Worm (Caenorhabditis elegans): Measurements from ENCODE around the gene T13C5.9.
A peak's percentile ranks its signal among the peaks of the same experiment; 100 is the strongest.

The T13C5.9 gene

DNA sequence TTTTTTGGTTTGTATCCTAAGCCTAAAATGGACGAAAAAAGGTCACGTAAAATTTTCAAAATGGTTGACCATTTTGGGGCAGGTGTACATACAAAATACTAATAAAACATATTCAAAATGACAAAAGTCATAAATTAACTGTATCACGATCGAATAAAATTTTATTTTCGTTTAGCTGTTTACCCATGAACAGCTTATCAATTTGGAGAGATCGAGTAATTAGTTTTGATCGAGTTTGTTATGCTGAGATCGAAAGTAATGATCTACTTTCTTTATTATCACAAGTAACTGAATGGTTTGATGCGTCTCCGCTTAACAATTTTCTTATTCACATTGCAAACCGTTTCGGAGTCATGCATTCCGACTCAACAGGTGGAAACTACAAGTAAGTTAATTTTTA is 2.2 kb upstream of the T13C5.9 start, which contains the start of gene T13C5.10:
T13C5.10 (plus strand) TSS at position 301 of the 400 bp plus-strand sequence.
- TF ChIP-seq madf-6 (GFP tag; IDR thresholded peaks at IDR 0.05) (no peak), attf-3 (GFP tag; conservative IDR thresholded peaks at IDR 0.05) (no peak), nhr-27 (tag; optimal IDR thresholded peaks at IDR 0.05) (no peak), lin-54 (GFP tag; optimal IDR thresholded peaks at IDR 0.05) (no peak), C06A6.2 (GFP tag; conservative IDR thresholded peaks at IDR 0.05) (no peak)

- TF ChIP-seq zim-3 (tag; optimal IDR thresholded peaks at IDR 0.05): no peak
Measured at ce11 chrX:6194191-6194724, 4.2 kb downstream of the T13C5.9 start, which contains the start of gene ceh-54. TSS of gene ceh-54 (minus strand) at chrX:6194241.

DNA sequence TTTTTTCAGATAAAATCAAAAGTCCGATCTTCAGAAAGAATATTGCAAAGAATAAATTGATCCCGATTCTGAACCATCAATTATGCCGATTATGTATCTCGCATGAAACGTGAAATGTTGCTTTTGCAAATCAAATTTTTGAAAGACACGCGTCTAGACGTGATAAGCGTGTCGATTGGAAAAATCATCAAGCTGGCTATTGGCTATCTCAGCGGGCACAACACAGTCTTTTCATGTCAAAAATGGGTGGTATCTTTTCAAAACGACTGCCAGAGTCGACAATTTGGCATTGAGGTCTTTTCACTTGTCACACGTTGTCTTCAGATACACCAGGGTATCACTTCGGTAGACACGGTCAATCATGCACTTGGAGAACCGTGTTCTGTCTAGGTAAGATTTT is 6.6 kb downstream of the T13C5.9 start, which contains the start of gene daf-9:
daf-9 (plus strand) TSS at position 301 of the 400 bp plus-strand sequence.
- TF ChIP-seq die-1 (tag; optimal IDR thresholded peaks at IDR 0.05): no peak
- no peak for TF ChIP-seq nfya-2 (GFP tag; IDR thresholded peaks at IDR 0.05)
- no peak for TF ChIP-seq ccch-3 (GFP tag; optimal IDR thresholded peaks at IDR 0.05)
- no peak for TF ChIP-seq hlh-12 (tag; optimal IDR thresholded peaks at IDR 0.05)
- no peak for TF ChIP-seq aptf-3 (GFP tag; IDR thresholded peaks at IDR 0.05)
- TF ChIP-seq egrh-3 (GFP tag; IDR thresholded peaks at IDR 0.05): no peak
- no peak for TF ChIP-seq nhr-120 (GFP tag; IDR thresholded peaks at IDR 0.05)
- TF ChIP-seq ceh-100 (GFP tag; IDR thresholded peaks at IDR 0.05): no peak
- no peak for TF ChIP-seq nfyb-1 (GFP tag; IDR thresholded peaks at IDR 0.05)
- no peak for TF ChIP-seq F10E7.11 (tag; optimal IDR thresholded peaks at IDR 0.05)
- no peak for TF ChIP-seq ceh-58 (GFP tag; IDR thresholded peaks at IDR 0.05)
- TF ChIP-seq mxl-1 (tag; optimal IDR thresholded peaks at IDR 0.05): no peak
- no peak for TF ChIP-seq aptf-2 (GFP tag; conservative IDR thresholded peaks at IDR 0.05)
- no peak for TF ChIP-seq zfh-2 (GFP tag; conservative IDR thresholded peaks at IDR 0.05)

- no peak for TF ChIP-seq T26A5.8 (tag; optimal IDR thresholded peaks at IDR 0.05)
- TF ChIP-seq F52B5.7 (tag; optimal IDR thresholded peaks at IDR 0.05): no peak
- TF ChIP-seq chd-7 (tag; optimal IDR thresholded peaks at IDR 0.05): peak; percentile 29
- TF ChIP-seq snpc-3.4 (tag; optimal IDR thresholded peaks at IDR 0.05): no peak
- no peak for TF ChIP-seq lir-1 (GFP tag; conservative IDR thresholded peaks at IDR 0.05)
- TF ChIP-seq snpc-1.1 (tag; optimal IDR thresholded peaks at IDR 0.05; ENCODE audit: insufficient read depth): no peak
- no peak for TF ChIP-seq egl-44 (GFP tag; IDR thresholded peaks at IDR 0.05)
- 0 out of 2 replicates have a peak, but pooled peaks have one; percentile 45 for TF ChIP-seq lin-26 (GFP tag; IDR thresholded peaks at IDR 0.05)
- no peak for TF ChIP-seq B0019.2 (GFP tag; conservative IDR thresholded peaks at IDR 0.05)
- TF ChIP-seq him-1 (tag; optimal IDR thresholded peaks at IDR 0.05): no peak
- TF ChIP-seq nhr-80 (tag; optimal IDR thresholded peaks at IDR 0.05): no peak
- no peak for TF ChIP-seq zim-3 (tag; optimal IDR thresholded peaks at IDR 0.05)
- no peak for TF ChIP-seq lin-40 (tag; optimal IDR thresholded peaks at IDR 0.05)
- TF ChIP-seq zfh-2 (GFP tag; conservative IDR thresholded peaks at IDR 0.05): no peak
- TF ChIP-seq F49E8.2 (tag; optimal IDR thresholded peaks at IDR 0.05; ENCODE audit: insufficient read depth): no peak
- TF ChIP-seq F23B12.7 (tag; optimal IDR thresholded peaks at IDR 0.05; ENCODE audit: insufficient read depth): no peak
- peak; percentile 3 for TF ChIP-seq ztf-26 (tag; optimal IDR thresholded peaks at IDR 0.05)
- no peak for TF ChIP-seq madf-8 (GFP tag; conservative IDR thresholded peaks at IDR 0.05)
- TF ChIP-seq xnd-1 (tag; optimal IDR thresholded peaks at IDR 0.05): no peak
- TF ChIP-seq fkh-3 (tag; optimal IDR thresholded peaks at IDR 0.05): no peak
- no peak for TF ChIP-seq Y53F4B.3 (GFP tag; IDR thresholded peaks at IDR 0.05)
- no peak for TF ChIP-seq madf-10 (tag; optimal IDR thresholded peaks at IDR 0.05)
- TF ChIP-seq mes-4 (tag; optimal IDR thresholded peaks at IDR 0.05): no peak
- no peak for TF ChIP-seq ceh-58 (GFP tag; IDR thresholded peaks at IDR 0.05)
- no peak for TF ChIP-seq dpl-1 (GFP tag; optimal IDR thresholded peaks at IDR 0.05)
- no peak for TF ChIP-seq B0035.1 (tag; optimal IDR thresholded peaks at IDR 0.05)
- TF ChIP-seq tlf-1 (GFP tag; optimal IDR thresholded peaks at IDR 0.05): no peak
- 0 out of 2 replicates have a peak, but pooled peaks have one; percentile 18 for TF ChIP-seq C06A6.2 (GFP tag; conservative IDR thresholded peaks at IDR 0.05)
Measured at ce11 chrX:6201542-6201941, 11.5 kb downstream of the T13C5.9 start.
